Fruit fly (Drosophila melanogaster) whole organism, wandering third instar larva: ENCODE results near the gene CheB93b.
A peak's percentile ranks its signal among the peaks of the same experiment; 100 is the strongest.

Experiments used
- Abd-B ChIP-seq: fragments of >200 bp; optimal IDR thresholded peaks from 2 replicates; lab custom pipeline; 2017; ENCODE audit warnings: missing biosample characterization, missing genetic modification characterization
- CG9705 ChIP-seq: fragments of 200-800 bp; sonication (Bioruptor generic); optimal IDR thresholded peaks from 2 replicates; lab custom pipeline; 2018; ENCODE audit warnings: missing biosample characterization, mild to moderate bottlenecking, missing genetic modification characterization
- CrebA ChIP-seq: fragments of 200-800 bp; sonication (Bioruptor generic); optimal IDR thresholded peaks from 2 replicates; lab custom pipeline; 2016; ENCODE audit warnings: missing biosample characterization, mild to moderate bottlenecking, missing genetic modification characterization, borderline replicate concordance
- Dfd ChIP-seq: fragments of >200 bp; optimal IDR thresholded peaks from 2 replicates; lab custom pipeline; 2017; ENCODE audit warnings: missing biosample characterization, missing genetic modification characterization
- Dif ChIP-seq: fragments of 200-275, 200-300 bp; sonication (Bioruptor generic); optimal IDR thresholded peaks from 2 replicates; lab custom pipeline; 2018; ENCODE audit warnings: missing biosample characterization, missing genetic modification characterization; ENCODE audit not compliant: partially characterized antibody
- GATAd ChIP-seq: sonication (Bioruptor generic); optimal IDR thresholded peaks from 2 replicates; lab custom pipeline; 2016; ENCODE audit warnings: missing biosample characterization, missing genetic modification characterization
- HLH106 ChIP-seq: fragments of 200-800 bp; optimal IDR thresholded peaks from 3 replicates; lab custom pipeline; 2019; ENCODE audit warnings: missing biosample characterization, mild to moderate bottlenecking, missing genetic modification characterization, moderate library complexity
- Hnf4 ChIP-seq: fragments of 200-800 bp; sonication (Bioruptor generic); optimal IDR thresholded peaks from 2 replicates; lab custom pipeline; 2016; ENCODE audit warnings: missing biosample characterization, mild to moderate bottlenecking, missing genetic modification characterization
- Hr78 ChIP-seq: fragments of >200 bp; optimal IDR thresholded peaks from 2 replicates; lab custom pipeline; 2017; ENCODE audit warnings: missing biosample characterization, missing genetic modification characterization
- Hr83 ChIP-seq: fragments of 200-300 bp; sonication (Bioruptor generic); optimal IDR thresholded peaks from 2 replicates; lab custom pipeline; 2016; ENCODE audit warnings: missing biosample characterization, mild to moderate bottlenecking, missing genetic modification characterization, moderate library complexity; ENCODE audit not compliant: poor library complexity, severe bottlenecking
- Jra ChIP-seq: sonication (Bioruptor generic); optimal IDR thresholded peaks from 2 replicates; lab custom pipeline; 2016; ENCODE audit warnings: missing biosample characterization, missing genetic modification characterization
- Mio ChIP-seq: sonication (Bioruptor generic); optimal IDR thresholded peaks from 2 replicates; lab custom pipeline; 2016; ENCODE audit warnings: missing biosample characterization, missing genetic modification characterization
- Myc ChIP-seq: fragments of >200 bp; optimal IDR thresholded peaks from 2 replicates; lab custom pipeline; 2017
- N ChIP-seq: fragments of >200 bp; optimal IDR thresholded peaks from 2 replicates; lab custom pipeline; 2018; ENCODE audit warnings: missing biosample characterization, missing external identifiers, missing genetic modification characterization
- OdsH ChIP-seq: fragments of 200-800 bp; sonication (Bioruptor generic); optimal IDR thresholded peaks from 2 replicates; lab custom pipeline; 2016; ENCODE audit warnings: missing biosample characterization, mild to moderate bottlenecking, missing genetic modification characterization
- Rel ChIP-seq, 2 experiments: fragments of 200-800 bp; sonication (Bioruptor generic) in 1 of 2; optimal IDR thresholded peaks; 2 replicates in 1 of 2; 3 replicates in 1 of 2; lab custom pipeline; 2016 to 2019; ENCODE audit warnings: mild to moderate bottlenecking in 2 of 2, missing biosample characterization in 2 of 2, missing genetic modification characterization in 2 of 2, moderate library complexity in 1 of 2
- Sp1 ChIP-seq: fragments of 200-800 bp; sonication (Bioruptor generic); optimal IDR thresholded peaks from 3 replicates; lab custom pipeline; 2019; ENCODE audit warnings: missing biosample characterization, mild to moderate bottlenecking, missing genetic modification characterization, moderate library complexity
- Vsx2 ChIP-seq: fragments of 200-300, 225-300 bp; sonication (Bioruptor generic); optimal IDR thresholded peaks from 2 replicates; lab custom pipeline; 2018; ENCODE audit warnings: missing biosample characterization, missing genetic modification characterization; ENCODE audit not compliant: partially characterized antibody
- br ChIP-seq: fragments of 200-800 bp; sonication (Bioruptor generic); optimal IDR thresholded peaks from 2 replicates; lab custom pipeline; 2016; ENCODE audit warnings: missing biosample characterization, missing genetic modification characterization
- brk ChIP-seq: fragments of 200-800 bp; sonication (Bioruptor generic); optimal IDR thresholded peaks from 2 replicates; lab custom pipeline; 2016; ENCODE audit warnings: missing biosample characterization, mild to moderate bottlenecking, missing genetic modification characterization
- dl ChIP-seq, 2 experiments: fragments of 175-275, 200-275 bp in 1 of 2; fragments of 200-275 bp in 1 of 2; sonication (Bioruptor generic); optimal IDR thresholded peaks; lab custom pipeline; 2018; ENCODE audit warnings: mild to moderate bottlenecking in 2 of 2, missing biosample characterization in 2 of 2, missing genetic modification characterization in 2 of 2, moderate library complexity in 2 of 2; ENCODE audit not compliant: partially characterized antibody in 2 of 2, insufficient read depth in 1 of 2
- dmrt93B ChIP-seq: fragments of 200-800 bp; sonication (Bioruptor generic); optimal IDR thresholded peaks from 2 replicates; lab custom pipeline; 2018; ENCODE audit warnings: missing biosample characterization, mild to moderate bottlenecking, missing genetic modification characterization
- dsf ChIP-seq: sonication (Bioruptor generic); optimal IDR thresholded peaks from 2 replicates; lab custom pipeline; 2016; ENCODE audit warnings: missing biosample characterization, missing genetic modification characterization, borderline replicate concordance
- foxo ChIP-seq, 2 experiments: fragments of 200-800 bp; sonication (Bioruptor generic); optimal IDR thresholded peaks; 2 replicates in 1 of 2; 3 replicates in 1 of 2; lab custom pipeline; 2016 to 2017; ENCODE audit warnings: missing biosample characterization in 2 of 2, missing genetic modification characterization in 2 of 2
- fru ChIP-seq: fragments of 200-800 bp; sonication (Bioruptor generic); optimal IDR thresholded peaks from 3 replicates; lab custom pipeline; 2016; ENCODE audit warnings: missing biosample characterization, mild to moderate bottlenecking, missing genetic modification characterization
- h ChIP-seq: fragments of 200-800 bp; sonication (Bioruptor generic); optimal IDR thresholded peaks from 3 replicates; lab custom pipeline; 2016; ENCODE audit warnings: missing biosample characterization, mild to moderate bottlenecking, missing genetic modification characterization
- jim ChIP-seq: fragments of 175-275, 200-325 bp; sonication (Bioruptor generic); optimal IDR thresholded peaks from 2 replicates; lab custom pipeline; 2016; ENCODE audit warnings: missing biosample characterization, mild to moderate bottlenecking, missing genetic modification characterization
- lola ChIP-seq: fragments of >200 bp; optimal IDR thresholded peaks from 2 replicates; lab custom pipeline; 2017; ENCODE audit warnings: missing biosample characterization, missing genetic modification characterization
- pan ChIP-seq: fragments of >200 bp; optimal IDR thresholded peaks from 2 replicates; lab custom pipeline; 2017
- psq ChIP-seq: fragments of 200-800 bp; sonication (Bioruptor generic); optimal IDR thresholded peaks from 3 replicates; lab custom pipeline; 2017; ENCODE audit warnings: missing biosample characterization, mild to moderate bottlenecking, missing genetic modification characterization, moderate library complexity
- rgr ChIP-seq: fragments of 200-800 bp; sonication (Bioruptor generic); optimal IDR thresholded peaks from 3 replicates; lab custom pipeline; 2016; ENCODE audit warnings: missing biosample characterization, mild to moderate bottlenecking, missing genetic modification characterization
- sage ChIP-seq: fragments of 200-800 bp; sonication (Bioruptor generic); optimal IDR thresholded peaks from 2 replicates; lab custom pipeline; 2016; ENCODE audit warnings: missing biosample characterization, mild to moderate bottlenecking, missing genetic modification characterization
- sv ChIP-seq: fragments of 200-800 bp; sonication (Bioruptor generic); optimal IDR thresholded peaks from 3 replicates; lab custom pipeline; 2016; ENCODE audit warnings: missing biosample characterization, missing genetic modification characterization
- tai ChIP-seq: sonication (Bioruptor generic); optimal IDR thresholded peaks from 2 replicates; lab custom pipeline; 2016; ENCODE audit warnings: missing biosample characterization, missing genetic modification characterization
- usp ChIP-seq: fragments of >200 bp; optimal IDR thresholded peaks from 2 replicates; lab custom pipeline; 2017; ENCODE audit warnings: missing biosample characterization, missing genetic modification characterization
- woc ChIP-seq: sonication (Bioruptor generic); optimal IDR thresholded peaks from 2 replicates; lab custom pipeline; 2016; ENCODE audit warnings: missing biosample characterization, mild to moderate bottlenecking, missing genetic modification characterization

CheB93b gene

DNA sequence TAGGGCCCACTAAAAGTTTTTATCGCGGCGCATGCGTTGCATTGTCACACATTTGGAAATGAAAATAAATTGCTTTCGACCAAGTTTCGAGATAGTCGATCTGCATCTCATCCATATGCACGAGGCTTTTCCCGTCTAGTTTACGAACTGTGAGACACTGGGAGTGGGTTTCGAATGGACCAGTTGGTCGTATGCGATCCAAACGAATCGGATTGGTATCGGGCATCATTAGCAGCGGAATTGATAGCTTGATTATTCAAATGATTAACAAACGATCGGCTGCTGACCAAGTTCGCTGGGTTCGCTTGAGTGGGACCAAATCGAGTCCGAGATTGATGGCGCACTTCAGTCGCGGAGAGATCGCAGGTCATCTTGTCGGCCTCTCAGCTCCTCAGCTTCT, 31.2 kb downstream of the CheB93b start:
- no peak for TF ChIP-seq CrebA (GFP tag; lab: Kevin White, UChicago)

DNA sequence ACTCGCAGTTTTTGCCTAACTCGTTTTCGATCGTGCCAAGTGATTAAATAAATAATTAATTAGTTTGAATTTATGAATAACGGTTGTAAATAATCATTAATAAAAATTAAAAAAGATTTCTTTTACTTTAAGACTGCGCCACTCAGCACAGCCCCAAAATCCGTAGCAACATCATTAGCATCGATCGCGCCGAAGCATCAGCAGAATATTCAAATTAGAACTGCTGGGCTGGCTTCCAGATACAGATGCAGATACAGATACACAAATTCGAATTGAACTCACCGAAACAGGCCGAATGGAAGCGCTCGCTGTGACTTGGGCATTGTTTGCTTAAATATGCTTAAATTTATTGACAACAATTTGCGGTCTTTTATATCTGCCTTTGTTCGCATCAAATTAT, 31.8 kb downstream of the CheB93b start:
- TF ChIP-seq lola (GFP tag; lab: Kevin White, UChicago), result no peak
- TF ChIP-seq jim (GFP tag; lab: Kevin White, UChicago), result no peak
- no peak for TF ChIP-seq sage

DNA sequence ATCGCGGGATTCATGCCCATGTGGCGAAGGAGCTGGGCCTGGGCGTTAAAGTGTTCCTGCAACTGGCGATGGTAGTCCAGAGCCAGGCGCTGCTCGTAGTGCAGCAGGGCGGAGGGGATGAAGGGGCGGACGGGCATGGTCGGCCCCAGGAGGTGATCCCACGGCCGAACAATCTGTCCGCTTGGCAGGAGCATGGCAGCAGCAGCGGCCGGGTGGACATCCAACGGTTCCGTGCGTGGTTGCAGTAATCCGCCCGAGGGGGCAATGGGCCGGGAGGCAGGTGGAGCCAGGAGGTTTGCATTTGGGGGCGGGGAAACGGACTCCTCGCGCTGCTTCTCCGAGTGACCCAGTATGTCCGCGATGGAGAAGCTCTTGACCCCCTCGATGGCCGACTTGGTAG, 36.4 kb downstream of the CheB93b start:
- no peak for TF ChIP-seq Rel (GFP tag; optimal IDR thresholded peaks at IDR 0.05; lab: Kevin White, UChicago)
- no peak for TF ChIP-seq Rel (tag; optimal IDR thresholded peaks at IDR 0.05; lab: Kevin White, UChicago)
- peak; percentile 91 for TF ChIP-seq Dfd

DNA sequence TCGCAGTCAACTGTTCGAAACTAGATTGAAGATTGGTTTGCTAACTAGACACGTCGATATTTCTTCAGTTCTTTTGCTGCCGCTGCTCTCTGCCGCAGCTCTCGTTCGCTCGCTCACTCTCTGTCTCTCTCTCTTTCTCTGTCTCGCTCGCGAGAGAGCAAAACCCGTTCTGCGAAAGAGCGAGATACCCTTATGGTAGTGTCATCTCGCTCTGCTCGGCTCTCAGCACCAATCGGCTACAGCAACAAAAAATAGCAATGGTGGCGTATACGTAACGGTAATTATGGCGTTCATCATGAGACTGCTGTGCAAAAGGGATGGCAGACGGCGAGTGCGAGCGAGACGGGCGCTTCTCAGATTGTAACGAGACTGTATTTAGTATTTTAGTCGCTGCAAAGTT, 37.4 kb downstream of the CheB93b start, which contains the start of gene lbe:
TSS of gene lbe (minus strand) at position 204 of the 400 bp plus-strand sequence.
- TF ChIP-seq Myc (lab: Kevin White, UChicago) (no peak), rgr (no peak), Dif (peak; percentile 92), jim (GFP tag; lab: Kevin White, UChicago) (no peak), Vsx2 (GFP tag; lab: Kevin White, UChicago) (peak; percentile 88), woc (GFP tag; lab: Kevin White, UChicago) (no peak), dl (GFP tag; optimal IDR thresholded peaks at IDR 0.05; lab: Kevin White, UChicago; ENCODE audit: insufficient read depth in 1 of 2, partially characterized antibody in 2 of 2) (peak; percentile 48 to 73)

DNA sequence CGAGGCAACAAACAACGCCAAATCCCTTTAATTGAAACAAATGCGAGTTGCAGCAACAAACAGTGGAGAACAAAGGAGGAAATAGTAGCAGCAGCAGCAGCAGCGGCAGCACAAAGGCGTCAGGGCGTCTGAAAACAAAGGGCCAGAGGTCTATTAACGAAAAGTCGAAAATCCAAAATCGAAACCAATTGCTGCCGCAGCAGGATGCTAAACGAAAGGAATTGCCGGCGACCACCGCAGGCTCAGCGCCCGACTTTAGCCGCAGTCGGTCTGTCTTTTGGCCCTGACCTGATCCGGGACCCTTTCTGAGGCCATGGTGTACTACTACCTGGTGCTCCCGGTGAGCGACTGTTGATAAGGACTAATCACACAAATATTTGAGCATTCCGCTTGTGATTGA, 38.7 kb downstream of the CheB93b start:
- TF ChIP-seq Abd-B (GFP tag; lab: Kevin White, UChicago), result no peak
- TF ChIP-seq jim (GFP tag; lab: Kevin White, UChicago), result no peak
- no peak for TF ChIP-seq Hr78 (GFP tag; lab: Kevin White, UChicago)
- no peak for TF ChIP-seq Hnf4 (GFP tag; lab: Kevin White, UChicago)
- TF ChIP-seq rgr, result no peak
- TF ChIP-seq Jra (GFP tag; lab: Kevin White, UChicago), result no peak
- no peak for TF ChIP-seq CrebA (GFP tag; lab: Kevin White, UChicago)
- no peak for TF ChIP-seq h (GFP tag; lab: Kevin White, UChicago)
- TF ChIP-seq dmrt93B (GFP tag; lab: Kevin White, UChicago), result no peak
- TF ChIP-seq, all 38 proteins: peak for 0

DNA sequence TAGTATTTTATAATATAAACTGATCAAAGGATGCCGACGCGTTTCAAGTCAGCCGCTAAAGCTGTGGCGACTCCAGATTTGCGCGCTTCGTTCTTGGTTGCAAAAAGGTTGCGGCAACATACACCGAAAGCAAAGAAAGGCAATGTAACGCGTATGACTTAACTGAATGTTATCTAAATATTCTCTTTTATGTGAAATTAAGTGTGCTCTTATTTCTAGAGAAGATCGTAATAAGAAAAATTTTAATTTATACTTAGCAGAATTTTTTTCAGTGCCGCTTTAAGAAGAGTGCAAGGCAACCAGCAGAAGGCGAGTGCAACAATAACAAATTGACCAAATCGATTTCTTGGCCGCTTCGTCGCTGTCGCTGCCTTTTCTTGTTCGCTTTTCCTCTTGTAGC, 43.2 kb downstream of the CheB93b start:
- TF ChIP-seq sv (GFP tag; lab: Kevin White, UChicago), result no peak
- TF ChIP-seq CrebA (GFP tag; lab: Kevin White, UChicago), result no peak
- no peak for TF ChIP-seq brk (GFP tag; lab: Kevin White, UChicago)
- TF ChIP-seq CG9705 (GFP tag; lab: Kevin White, UChicago), result no peak
- TF ChIP-seq Mio (GFP tag; lab: Kevin White, UChicago), result no peak
- TF ChIP-seq Sp1 (GFP tag; lab: Kevin White, UChicago), result peak; percentile 50
- TF ChIP-seq psq (GFP tag; lab: Kevin White, UChicago), result peak; percentile 39
- TF ChIP-seq Hr78 (GFP tag; lab: Kevin White, UChicago), result no peak
- no peak for TF ChIP-seq dsf (GFP tag; lab: Kevin White, UChicago)
- TF ChIP-seq tai (GFP tag; lab: Kevin White, UChicago), result no peak
- TF ChIP-seq Hnf4 (GFP tag; lab: Kevin White, UChicago), result no peak
- TF ChIP-seq h (GFP tag; lab: Kevin White, UChicago), result peak; percentile 46
- no peak for TF ChIP-seq Myc (lab: Kevin White, UChicago)
- peak; percentile 20 for TF ChIP-seq dmrt93B (GFP tag; lab: Kevin White, UChicago)
- peak; percentile 28 for TF ChIP-seq rgr
- no peak for TF ChIP-seq sage
- TF ChIP-seq Rel (GFP tag; optimal IDR thresholded peaks at IDR 0.05; lab: Kevin White, UChicago), result no peak
- no peak for TF ChIP-seq Rel (tag; optimal IDR thresholded peaks at IDR 0.05; lab: Kevin White, UChicago)
- TF ChIP-seq foxo (GFP tag; optimal IDR thresholded peaks at IDR 0.05; lab: Kevin White, UChicago), result peak in 1 of 2 experiments; percentile 58
- no peak for TF ChIP-seq usp (GFP tag; lab: Kevin White, UChicago)
- no peak for TF ChIP-seq GATAd
- no peak for TF ChIP-seq Jra (GFP tag; lab: Kevin White, UChicago)
- TF ChIP-seq Hr83, result no peak
- no peak for TF ChIP-seq N
- TF ChIP-seq Abd-B (GFP tag; lab: Kevin White, UChicago), result no peak
- TF ChIP-seq HLH106 (tag; lab: Kevin White, UChicago), result peak; percentile 41
- TF ChIP-seq dl (GFP tag; optimal IDR thresholded peaks at IDR 0.05; lab: Kevin White, UChicago; ENCODE audit: insufficient read depth in 1 of 2, partially characterized antibody in 2 of 2), result no peak
- TF ChIP-seq fru (GFP tag; lab: Kevin White, UChicago), result peak; percentile 51
- TF ChIP-seq pan (lab: Kevin White, UChicago), result no peak
- TF ChIP-seq Vsx2 (GFP tag; lab: Kevin White, UChicago), result no peak
- TF ChIP-seq OdsH (GFP tag; lab: Kevin White, UChicago), result peak; percentile 34
- no peak for TF ChIP-seq lola (GFP tag; lab: Kevin White, UChicago)
- no peak for TF ChIP-seq Dif
- no peak for TF ChIP-seq jim (GFP tag; lab: Kevin White, UChicago)
- TF ChIP-seq woc (GFP tag; lab: Kevin White, UChicago), result peak; percentile 35
- no peak for TF ChIP-seq Dfd
- peak; percentile 57 for TF ChIP-seq br (GFP tag; lab: Kevin White, UChicago)
